Fruit fly (Drosophila melanogaster) whole organism, embryonic: ENCODE data around the gene mahe.

Experiments used
- Atf-2 ChIP-seq: fragments of 200-800 bp; sonication (Bioruptor generic); optimal IDR thresholded peaks from 2 replicates; lab custom pipeline; 2016; ENCODE audit warnings: missing biosample characterization, missing genetic modification characterization
- CG10654 ChIP-seq: fragments of 200-800 bp; sonication (Bioruptor generic); optimal IDR thresholded peaks from 2 replicates; lab custom pipeline; 2016; ENCODE audit warnings: missing biosample characterization, missing genetic modification characterization
- CG13123 ChIP-seq: fragments of 200-800 bp; sonication (Bioruptor generic); optimal IDR thresholded peaks from 2 replicates; lab custom pipeline; 2016; ENCODE audit warnings: missing biosample characterization, missing genetic modification characterization
- CG15011 ChIP-seq: fragments of 200-800 bp; sonication (Bioruptor generic); optimal IDR thresholded peaks from 3 replicates; lab custom pipeline; 2018; ENCODE audit warnings: missing biosample characterization, mild to moderate bottlenecking, missing genetic modification characterization
- CG17359 ChIP-seq: fragments of 200-800 bp; sonication (Bioruptor generic); optimal IDR thresholded peaks from 3 replicates; lab custom pipeline; 2018; ENCODE audit warnings: missing biosample characterization, mild to moderate bottlenecking, missing genetic modification characterization, moderate library complexity
- CG17568 ChIP-seq: fragments of 200-800 bp; sonication (Bioruptor generic); optimal IDR thresholded peaks from 2 replicates; lab custom pipeline; 2018; ENCODE audit warnings: missing biosample characterization, mild to moderate bottlenecking, missing genetic modification characterization, moderate library complexity
- CG30431 ChIP-seq: fragments of 200-800 bp; sonication (Bioruptor generic); optimal IDR thresholded peaks from 2 replicates; lab custom pipeline; 2017; ENCODE audit warnings: missing biosample characterization, missing genetic modification characterization
- CG33213 ChIP-seq: fragments of 200-800 bp; sonication (Bioruptor generic); optimal IDR thresholded peaks from 3 replicates; lab custom pipeline; 2016; ENCODE audit warnings: missing biosample characterization, missing genetic modification characterization
- CG6813 ChIP-seq: fragments of 200-800 bp; sonication (Bioruptor generic); optimal IDR thresholded peaks from 2 replicates; lab custom pipeline; 2017; ENCODE audit warnings: missing biosample characterization, missing genetic modification characterization, mild to moderate bottlenecking, moderate library complexity, missing genetic modification reagents
- CG8924 ChIP-seq: fragments of 200-800 bp; optimal IDR thresholded peaks from 3 replicates; lab custom pipeline; 2019; ENCODE audit warnings: missing biosample characterization, mild to moderate bottlenecking, missing genetic modification characterization, moderate library complexity
- CkIIα-i1 ChIP-seq: fragments of 200-800 bp; sonication (Bioruptor generic); IDR thresholded peaks from 2 replicates; pipeline ENCODE4 v1.3.6; 2022; ENCODE audit warnings: missing biosample characterization, missing genetic modification characterization
- Dfd ChIP-seq, 2 experiments: fragments of >200 bp; optimal IDR thresholded peaks; 2 replicates each; lab custom pipeline; 2017; ENCODE audit warnings: missing biosample characterization in 2 of 2, missing genetic modification characterization in 2 of 2
- Dp ChIP-seq: fragments of 200-800 bp; sonication (Bioruptor generic); optimal IDR thresholded peaks from 2 replicates; lab custom pipeline; 2018; ENCODE audit warnings: missing biosample characterization, mild to moderate bottlenecking, missing genetic modification characterization, moderate library complexity
- ERR ChIP-seq: fragments of 200-800 bp; sonication (Bioruptor generic); optimal IDR thresholded peaks from 2 replicates; lab custom pipeline; 2016; ENCODE audit warnings: missing biosample characterization, missing genetic modification characterization
- H15 ChIP-seq: fragments of 200-800 bp; sonication (Bioruptor generic); IDR thresholded peaks from 3 replicates; pipeline ENCODE4 v1.3.6; 2022; ENCODE audit warnings: missing biosample characterization, missing genetic modification characterization
- HHEX ChIP-seq: fragments of 200-800 bp; sonication (Bioruptor generic); optimal IDR thresholded peaks from 3 replicates; lab custom pipeline; 2017; ENCODE audit warnings: missing biosample characterization, mild to moderate bottlenecking, missing genetic modification characterization, missing genetic modification reagents
- HLH4C ChIP-seq: fragments of 200-800 bp; sonication (Bioruptor generic); IDR thresholded peaks from 3 replicates; pipeline ENCODE4 v1.3.6; 2022; ENCODE audit warnings: missing biosample characterization, missing genetic modification characterization; ENCODE audit not compliant: partially characterized antibody
- Hr51 ChIP-seq, 2 experiments: fragments of 200-800 bp; sonication (Bioruptor generic); optimal IDR thresholded peaks; 2 replicates in 1 of 2; 3 replicates in 1 of 2; lab custom pipeline; 2016 to 2018; ENCODE audit warnings: missing biosample characterization in 2 of 2, missing genetic modification characterization in 2 of 2, mild to moderate bottlenecking in 1 of 2, moderate library complexity in 1 of 2
- MBD-R2 ChIP-seq: fragments of 200-800 bp; sonication (Bioruptor generic); IDR thresholded peaks from 2 replicates; pipeline ENCODE4 v1.3.6; 2022; ENCODE audit warnings: missing biosample characterization, missing genetic modification characterization
- Max ChIP-seq: fragments of 200-800 bp; sonication (Bioruptor generic); optimal IDR thresholded peaks from 2 replicates; lab custom pipeline; 2016; ENCODE audit warnings: missing biosample characterization, mild to moderate bottlenecking, missing genetic modification characterization
- Meics ChIP-seq: fragments of 200-800 bp; sonication (Bioruptor generic); optimal IDR thresholded peaks from 2 replicates; lab custom pipeline; 2017; ENCODE audit warnings: missing biosample characterization, mild to moderate bottlenecking, missing genetic modification characterization
- Nf-YB ChIP-seq: fragments of 200-800 bp; sonication (Bioruptor generic); optimal IDR thresholded peaks from 3 replicates; lab custom pipeline; 2019; ENCODE audit warnings: missing biosample characterization, mild to moderate bottlenecking, missing genetic modification characterization, moderate library complexity
- Ravus ChIP-seq: fragments of 200-800 bp; sonication (Bioruptor generic); IDR thresholded peaks from 2 replicates; pipeline ENCODE4 v1.3.6; 2022; ENCODE audit warnings: missing biosample characterization, missing genetic modification characterization
- Sin3A ChIP-seq: fragments of >200 bp; optimal IDR thresholded peaks from 2 replicates; lab custom pipeline; 2018
- Sox100B ChIP-seq: fragments of 200-800 bp; sonication (Bioruptor generic); optimal IDR thresholded peaks from 3 replicates; lab custom pipeline; 2018; ENCODE audit warnings: missing biosample characterization, mild to moderate bottlenecking, missing genetic modification characterization
- Ssrp ChIP-seq: fragments of 200-800 bp; sonication (Bioruptor generic); optimal IDR thresholded peaks from 2 replicates; lab custom pipeline; 2018; ENCODE audit warnings: missing biosample characterization, mild to moderate bottlenecking, missing genetic modification characterization, moderate library complexity
- ab ChIP-seq: fragments of 200-800 bp; sonication (Bioruptor generic); optimal IDR thresholded peaks from 2 replicates; lab custom pipeline; 2016; ENCODE audit warnings: missing biosample characterization, missing genetic modification characterization
- ara ChIP-seq: fragments of 200-800 bp; sonication (Bioruptor generic); IDR thresholded peaks from 2 replicates; pipeline ENCODE4 v1.3.6; 2022; ENCODE audit warnings: missing biosample characterization, missing genetic modification characterization
- ash1 ChIP-seq: fragments of 200-800 bp; sonication (Bioruptor generic); optimal IDR thresholded peaks from 2 replicates; lab custom pipeline; 2018; ENCODE audit warnings: missing biosample characterization, mild to moderate bottlenecking, missing genetic modification characterization
- cad ChIP-seq: fragments of >200 bp; optimal IDR thresholded peaks from 2 replicates; lab custom pipeline; 2017; ENCODE audit warnings: missing biosample characterization, missing genetic modification characterization
- corto ChIP-seq: fragments of 200-800 bp; sonication (Bioruptor generic); optimal IDR thresholded peaks from 2 replicates; lab custom pipeline; 2016; ENCODE audit warnings: missing biosample characterization, mild to moderate bottlenecking, missing genetic modification characterization, moderate library complexity
- croc ChIP-seq: fragments of 200-800 bp; sonication (Bioruptor generic); conservative IDR thresholded peaks from 3 replicates; pipeline ENCODE4 v1.3.6; 2022; ENCODE audit warnings: missing biosample characterization, missing genetic modification characterization
- crol ChIP-seq: fragments of 200-800 bp; sonication (Bioruptor generic); IDR thresholded peaks from 2 replicates; pipeline ENCODE4 v1.3.6; 2022; ENCODE audit warnings: missing biosample characterization, missing genetic modification characterization
- dimm ChIP-seq: fragments of 200-800 bp; sonication (Bioruptor generic); IDR thresholded peaks from 2 replicates; pipeline ENCODE4 v1.3.6; 2022; ENCODE audit warnings: missing biosample characterization, missing genetic modification characterization
- dmrt99B ChIP-seq: fragments of 200-800 bp; sonication (Bioruptor generic); optimal IDR thresholded peaks from 2 replicates; lab custom pipeline; 2018; ENCODE audit warnings: missing biosample characterization, mild to moderate bottlenecking, missing genetic modification characterization, moderate library complexity
- fd96Cb ChIP-seq: fragments of 200-800 bp; sonication (Bioruptor generic); optimal IDR thresholded peaks from 2 replicates; lab custom pipeline; 2018; ENCODE audit warnings: missing biosample characterization, mild to moderate bottlenecking, missing genetic modification characterization, moderate library complexity
- gfzf ChIP-seq: fragments of 200-800 bp; sonication (Bioruptor generic); optimal IDR thresholded peaks from 2 replicates; lab custom pipeline; 2016; ENCODE audit warnings: missing biosample characterization, mild to moderate bottlenecking, missing genetic modification characterization, moderate library complexity
- grn ChIP-seq: fragments of 200-800 bp; sonication (Bioruptor generic); optimal IDR thresholded peaks from 3 replicates; lab custom pipeline; 2017; ENCODE audit warnings: missing biosample characterization, missing genetic modification characterization
- her ChIP-seq: fragments of 200-800 bp; sonication (Bioruptor generic); optimal IDR thresholded peaks from 2 replicates; lab custom pipeline; 2016; ENCODE audit warnings: missing biosample characterization, missing genetic modification characterization
- ind ChIP-seq: fragments of 200-800 bp; sonication (Bioruptor generic); optimal IDR thresholded peaks from 3 replicates; lab custom pipeline; 2016; ENCODE audit warnings: missing biosample characterization, missing genetic modification characterization
- jigr1 ChIP-seq: fragments of 200-800 bp; sonication (Bioruptor generic); IDR thresholded peaks from 3 replicates; pipeline ENCODE4 v1.3.6; 2022; ENCODE audit warnings: missing biosample characterization, missing genetic modification characterization
- nau ChIP-seq: fragments of 200-800 bp; sonication (Bioruptor generic); optimal IDR thresholded peaks from 3 replicates; lab custom pipeline; 2017; ENCODE audit warnings: missing biosample characterization, mild to moderate bottlenecking, missing genetic modification characterization, missing genetic modification reagents
- otp ChIP-seq: fragments of 200-800 bp; sonication (Bioruptor generic); IDR thresholded peaks from 3 replicates; pipeline ENCODE4, ENCODE4 v1.3.6; 2022; ENCODE audit warnings: missing biosample characterization, missing genetic modification characterization
- run ChIP-seq: fragments of 200-800 bp; sonication (Bioruptor generic); optimal IDR thresholded peaks from 3 replicates; lab custom pipeline; 2018; ENCODE audit warnings: missing biosample characterization, mild to moderate bottlenecking, missing genetic modification characterization
- sima ChIP-seq: fragments of 200-800 bp; sonication (Bioruptor generic); optimal IDR thresholded peaks from 2 replicates; lab custom pipeline; 2016; ENCODE audit warnings: missing biosample characterization, missing genetic modification characterization
- so ChIP-seq: fragments of 200-800 bp; sonication (Bioruptor generic); IDR thresholded peaks from 3 replicates; pipeline ENCODE4 v1.3.6; 2022; ENCODE audit warnings: missing biosample characterization, missing genetic modification characterization
- sug ChIP-seq: fragments of 200-800 bp; optimal IDR thresholded peaks from 2 replicates; lab custom pipeline; 2019; ENCODE audit warnings: missing biosample characterization, mild to moderate bottlenecking, missing genetic modification characterization, moderate library complexity
- tna ChIP-seq: fragments of 200-800 bp; sonication (Bioruptor generic); IDR thresholded peaks from 2 replicates; pipeline ENCODE4 v1.3.6; 2022; ENCODE audit warnings: missing biosample characterization, missing genetic modification characterization; ENCODE audit not compliant: partially characterized antibody
- twi ChIP-seq: fragments of 200-800 bp; optimal IDR thresholded peaks from 2 replicates; lab custom pipeline; 2019; ENCODE audit warnings: missing biosample characterization, mild to moderate bottlenecking, missing genetic modification characterization, moderate library complexity

mahe gene

dm6 chrX:7901153-7902038 is 29.8 kb downstream of the mahe start, which contains the start of the genes RpS6 and bys (continued):
- TF ChIP-seq CG13123 (GFP tag; lab: Kevin White, UChicago) (no peak), Sin3A (lab: Kevin White, UChicago) (peak; percentile 21), croc (GFP tag; lab: Robert Waterston, UW) (no peak), Nf-YB (GFP tag; lab: Kevin White, UChicago) (peak; percentile 3), crol (GFP tag; lab: Robert Waterston, UW) (no peak), CG33213 (GFP tag; lab: Kevin White, UChicago) (peak; percentile 26), CG6813 (GFP tag; lab: Kevin White, UChicago) (peak; percentile 51), MBD-R2 (GFP tag; lab: Robert Waterston, UW) (peak; percentile 38), Sox100B (GFP tag; lab: Kevin White, UChicago) (peak; percentile 61), nau (GFP tag; lab: Kevin White, UChicago) (no peak), ind (GFP tag; lab: Kevin White, UChicago) (peak; percentile 38), HLH4C (GFP tag; lab: Robert Waterston, UW) (peak; percentile 73), otp (GFP tag; lab: Robert Waterston, UW) (peak; percentile 72; the same call in 2 of the 3 replicates), CG10654 (GFP tag; lab: Kevin White, UChicago) (peak; percentile 10), Hr51 (GFP tag; optimal IDR thresholded peaks at IDR 0.05; lab: Kevin White, UChicago) (no peak), Atf-2 (no peak), CG15011 (no peak), run (peak; percentile 7), gfzf (GFP tag; lab: Kevin White, UChicago) (no peak), tna (peak; percentile 68; the same call in 1 of the 2 replicates), CkIIα-i1 (GFP tag; lab: Robert Waterston, UW) (no peak), dmrt99B (tag; lab: Kevin White, UChicago) (peak; percentile 19), cad (GFP tag; lab: Kevin White, UChicago) (no peak), CG17568 (GFP tag; lab: Kevin White, UChicago) (no peak), her (GFP tag; lab: Kevin White, UChicago) (peak; percentile 32), HHEX (GFP tag; lab: Kevin White, UChicago) (peak; percentile 57), jigr1 (GFP tag; lab: Robert Waterston, UW) (no peak), so (peak; percentile 30; the same call in 1 of the 3 replicates), Meics (GFP tag; lab: Kevin White, UChicago) (peak; percentile 66), Max (GFP tag; lab: Kevin White, UChicago) (peak; percentile 74), sima (no peak), fd96Cb (tag; lab: Kevin White, UChicago) (no peak), Dfd (GFP tag; optimal IDR thresholded peaks at IDR 0.05; lab: Kevin White, UChicago) (no peak), ara (peak; percentile 13; the same call in 1 of the 2 replicates), twi (tag; lab: Kevin White, UChicago) (no peak), Dp (GFP tag; lab: Kevin White, UChicago) (peak; percentile 19), Ssrp (tag; lab: Kevin White, UChicago) (no peak), ash1 (GFP tag; lab: Kevin White, UChicago) (no peak), CG30431 (no peak), CG17359 (tag; lab: Kevin White, UChicago) (peak; percentile 14), H15 (GFP tag; lab: Robert Waterston, UW) (peak; percentile 58; the same call in 1 of the 3 replicates), ERR (GFP tag; lab: Kevin White, UChicago) (no peak), CG8924 (tag; lab: Kevin White, UChicago) (peak; percentile 3), Ravus (GFP tag; lab: Robert Waterston, UW) (no peak), grn (GFP tag; lab: Kevin White, UChicago) (no peak), sug (tag; lab: Kevin White, UChicago) (no peak), ab (GFP tag; lab: Kevin White, UChicago) (no peak), dimm (GFP tag; lab: Robert Waterston, UW) (no peak), corto (GFP tag; lab: Kevin White, UChicago) (no peak)
